Worm (Caenorhabditis elegans) whole organism, early embryonic: ENCODE results near the gene nlp-82.

Source experiments
- F13C5.2 ChIP-seq: sonication (generic microtip); optimal IDR thresholded peaks from 2 replicates; lab custom pipeline; 2017; ENCODE audit warnings: mild to moderate bottlenecking, missing genetic modification characterization, inconsistent platforms, missing compliant biosample characterization
- ceh-13 ChIP-seq: fragments of 200-800 bp; sonication (Bioruptor generic); optimal IDR thresholded peaks from 2 replicates; lab custom pipeline; 2018; ENCODE audit warnings: mild to moderate bottlenecking, missing genetic modification characterization, missing compliant biosample characterization
- ets-7 ChIP-seq: sonication (generic microtip); optimal IDR thresholded peaks from 2 replicates; lab custom pipeline; 2016; ENCODE audit warnings: missing genotype, missing genetic modification characterization, missing compliant biosample characterization
- flt-1 ChIP-seq: fragments of 200-800 bp; sonication (Bioruptor generic); IDR thresholded peaks from 2 replicates; pipeline ENCODE4 v1.3.6; 2022; ENCODE audit warnings: missing genetic modification characterization, missing compliant biosample characterization
- hmbx-1 ChIP-seq: sonication (generic microtip); optimal IDR thresholded peaks from 2 replicates; lab custom pipeline; 2016; ENCODE audit warnings: mild to moderate bottlenecking, missing genetic modification characterization, missing compliant biosample characterization
- hmg-4 ChIP-seq: fragments of 200-800 bp; sonication (Bioruptor generic); optimal IDR thresholded peaks from 2 replicates; lab custom pipeline; 2018; ENCODE audit warnings: mild to moderate bottlenecking, missing genetic modification characterization, missing compliant biosample characterization
- hnd-1 ChIP-seq: sonication (generic microtip); optimal IDR thresholded peaks from 2 replicates; lab custom pipeline; 2016; ENCODE audit warnings: missing genetic modification characterization, missing compliant biosample characterization
- pes-1 ChIP-seq: fragments of 200-800 bp; sonication (Bioruptor generic); IDR thresholded peaks from 2 replicates; pipeline ENCODE4 v1.3.6; 2022; ENCODE audit warnings: missing genetic modification reagents, missing genetic modification characterization, missing compliant biosample characterization
- tbx-37 ChIP-seq: fragments of 200-800 bp; sonication (Bioruptor generic); conservative IDR thresholded peaks from 2 replicates; pipeline ENCODE4 v1.3.6; 2022; ENCODE audit warnings: missing genetic modification reagents, missing genetic modification characterization, missing compliant biosample characterization
- tra-4 ChIP-seq: sonication (generic microtip); optimal IDR thresholded peaks from 2 replicates; lab custom pipeline; 2017; ENCODE audit warnings: missing genetic modification characterization, missing compliant biosample characterization

Gene nlp-82

DNA sequence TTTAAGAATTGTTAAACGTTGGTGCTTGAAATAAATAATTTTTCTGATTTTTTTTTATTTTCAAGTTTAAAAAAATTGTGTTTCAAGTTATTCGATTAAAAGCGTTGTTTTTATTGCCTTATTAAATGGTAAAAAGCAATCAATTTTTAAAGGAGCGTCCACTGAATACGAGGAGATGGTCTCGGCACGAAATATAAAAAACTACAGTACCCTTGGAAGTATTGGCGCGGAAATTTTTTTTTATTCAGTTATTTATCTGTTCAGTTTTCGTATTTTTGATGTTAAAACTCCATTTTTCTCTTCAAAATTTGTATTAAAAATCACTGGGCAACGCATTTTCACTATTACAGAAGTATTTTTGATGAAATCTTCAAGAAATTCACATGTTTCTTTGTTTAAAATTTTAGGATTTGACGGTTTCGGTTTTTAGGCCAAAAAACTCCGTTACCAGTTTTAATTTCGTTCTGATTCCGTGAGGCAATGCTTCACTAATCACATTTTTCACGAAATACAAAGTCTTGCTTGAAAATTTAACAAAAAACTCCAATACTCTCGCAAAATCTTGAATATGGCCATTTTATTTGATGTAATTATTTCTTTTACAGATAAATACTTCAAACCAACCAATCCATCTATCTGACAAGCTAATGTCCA, 40.9 kb downstream of the nlp-82 start, which contains the start of gene znfx-1:
TSS of gene znfx-1 (plus strand) at position 604 of the 654 bp plus-strand sequence.
- no peak for TF ChIP-seq hmg-4 (GFP tag; lab: Kevin White, UChicago)
- TF ChIP-seq flt-1, result no peak
- TF ChIP-seq pes-1 (GFP tag; lab: Robert Waterston, UW), result no peak
- no peak for TF ChIP-seq ceh-13

DNA sequence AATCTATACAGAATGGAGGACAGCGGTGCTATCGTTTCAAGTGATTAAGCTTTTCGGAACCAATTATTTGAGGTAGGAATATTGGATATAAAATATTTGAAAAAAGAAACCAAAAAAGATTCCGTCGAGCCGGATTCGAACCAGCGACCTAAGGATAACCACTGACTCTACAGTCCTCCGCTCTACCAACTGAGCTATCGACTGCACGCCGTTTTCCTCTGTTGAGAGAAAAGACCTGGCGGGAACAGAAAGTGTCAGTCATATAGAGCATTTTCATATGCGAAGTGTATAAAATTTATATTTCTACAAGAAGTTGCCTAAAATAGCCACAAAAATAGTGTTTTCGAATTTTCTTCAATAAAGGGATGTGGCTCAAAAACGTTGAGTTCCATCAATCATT, 42.4 kb downstream of the nlp-82 start:
- no peak for TF ChIP-seq hnd-1 (tag; lab: Kevin White, UChicago)
- no peak for TF ChIP-seq hmbx-1 (tag; lab: Kevin White, UChicago)

DNA sequence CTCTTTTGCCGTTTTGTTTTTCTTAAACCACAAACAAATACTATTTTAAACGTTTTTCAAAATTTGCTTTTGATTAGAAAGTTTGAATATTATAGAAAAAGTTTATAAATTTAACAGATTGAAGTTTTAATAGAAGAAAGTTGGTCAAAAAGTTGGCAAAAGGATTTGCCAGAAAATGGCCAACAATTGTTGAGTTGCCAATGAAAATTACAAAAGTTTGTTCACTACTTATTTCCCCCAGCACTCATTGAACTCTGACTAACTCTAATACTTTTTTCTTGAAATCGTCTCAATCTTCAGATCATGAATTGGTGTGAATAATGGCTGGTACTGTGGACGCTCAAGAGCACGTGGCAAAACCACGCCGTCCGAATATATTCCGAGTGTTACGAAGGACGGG, 44.0 kb downstream of the nlp-82 start, which contains the start of gene ZK1067.4:
TSS of gene ZK1067.4 (plus strand) at position 301 of the 400 bp plus-strand sequence.
- TF ChIP-seq flt-1 (no peak), hmg-4 (GFP tag; lab: Kevin White, UChicago) (no peak), pes-1 (GFP tag; lab: Robert Waterston, UW) (no peak), hmbx-1 (tag; lab: Kevin White, UChicago) (no peak), tra-4 (no peak), ets-7 (tag; lab: Kevin White, UChicago) (no peak), F13C5.2 (tag; lab: Kevin White, UChicago) (no peak), tbx-37 (no peak)
